Worm (Caenorhabditis elegans) whole organism, young adult: ENCODE data around the gene C27D9.1.
A peak's percentile ranks its signal among the peaks of the same experiment; 100 is the strongest.

Source experiments
- C17E4.6 ChIP-seq: fragments of 200-800 bp; sonication (Bioruptor generic); IDR thresholded peaks from 2 replicates; pipeline ENCODE4 v1.3.6; 2022; ENCODE audit warnings: missing genetic modification reagents, missing genetic modification characterization, missing compliant biosample characterization
- D2030.7 ChIP-seq: fragments of 200-800 bp; sonication (Bioruptor generic); IDR thresholded peaks from 2 replicates; pipeline ENCODE4 v1.3.6; 2022; ENCODE audit warnings: missing genetic modification reagents, missing genetic modification characterization, missing compliant biosample characterization
- F22D6.2 ChIP-seq: sonication (generic microtip); optimal IDR thresholded peaks from 2 replicates; lab custom pipeline; 2016; ENCODE audit warnings: mild to moderate bottlenecking, missing genetic modification characterization, missing compliant biosample characterization
- F33H1.4 ChIP-seq: fragments of 200-800 bp; sonication (Bioruptor generic); IDR thresholded peaks from 2 replicates; pipeline ENCODE4 v1.3.6; 2022; ENCODE audit warnings: missing genetic modification reagents, missing genetic modification characterization, missing compliant biosample characterization
- F55B11.4 ChIP-seq: sonication (generic microtip); optimal IDR thresholded peaks from 2 replicates; lab custom pipeline; 2016; ENCODE audit warnings: missing compliant biosample characterization, missing genetic modification characterization, borderline replicate concordance; ENCODE audit not compliant: insufficient read depth
- K11D2.4 ChIP-seq: fragments of 200-800 bp; sonication (Bioruptor generic); IDR thresholded peaks from 2 replicates; pipeline ENCODE4 v1.3.6; 2022; ENCODE audit warnings: missing genetic modification reagents, missing genetic modification characterization, missing compliant biosample characterization
- K12H6.12 ChIP-seq: fragments of 200-800 bp; sonication (Bioruptor generic); optimal IDR thresholded peaks from 2 replicates; lab custom pipeline; 2018; ENCODE audit warnings: mild to moderate bottlenecking, missing genetic modification characterization, missing compliant biosample characterization
- T07F8.4 ChIP-seq: sonication (generic microtip); optimal IDR thresholded peaks from 2 replicates; lab custom pipeline; 2016; ENCODE audit warnings: mild to moderate bottlenecking, missing genetic modification characterization, moderate library complexity, missing compliant biosample characterization
- T26A5.8 ChIP-seq: sonication (generic microtip); optimal IDR thresholded peaks from 2 replicates; lab custom pipeline; 2016; ENCODE audit warnings: missing genetic modification characterization, missing compliant biosample characterization
- Y53F4B.3 ChIP-seq: fragments of 200-800 bp; sonication (Bioruptor generic); IDR thresholded peaks from 2 replicates; pipeline ENCODE4 v1.3.6; 2022; ENCODE audit warnings: missing genetic modification reagents, missing genetic modification characterization, missing compliant biosample characterization
- Y53G8AR.9 ChIP-seq: fragments of 200-800 bp; sonication (Bioruptor generic); conservative IDR thresholded peaks from 2 replicates; pipeline ENCODE4 v1.3.6; 2022; ENCODE audit warnings: missing genetic modification reagents, missing genetic modification characterization, missing compliant biosample characterization
- Y67H2A.10 ChIP-seq: fragments of 200-800 bp; sonication (Bioruptor generic); conservative IDR thresholded peaks from 2 replicates; pipeline ENCODE4 v1.3.6; 2022; ENCODE audit warnings: missing genetic modification reagents, missing genetic modification characterization, missing compliant biosample characterization
- ZK185.1 ChIP-seq: sonication (generic microtip); optimal IDR thresholded peaks from 2 replicates; lab custom pipeline; 2016; ENCODE audit warnings: mild to moderate bottlenecking, missing genetic modification characterization, missing compliant biosample characterization; ENCODE audit not compliant: poor library complexity, severe bottlenecking
- akir-1 ChIP-seq: fragments of 200-800 bp; sonication (Bioruptor generic); optimal IDR thresholded peaks from 2 replicates; lab custom pipeline; 2018; ENCODE audit warnings: mild to moderate bottlenecking, missing genetic modification characterization, moderate library complexity, missing compliant biosample characterization
- aptf-2 ChIP-seq: fragments of 200-800 bp; sonication (Bioruptor generic); conservative IDR thresholded peaks from 2 replicates; pipeline ENCODE4 v1.3.6; 2022; ENCODE audit warnings: missing genetic modification reagents, missing genetic modification characterization, missing compliant biosample characterization
- atf-7 ChIP-seq: sonication (generic microtip); optimal IDR thresholded peaks from 2 replicates; lab custom pipeline; 2017; ENCODE audit warnings: mild to moderate bottlenecking, missing genetic modification characterization, missing compliant biosample characterization
- athp-1 ChIP-seq: sonication (generic microtip); optimal IDR thresholded peaks from 2 replicates; lab custom pipeline; 2017; ENCODE audit warnings: mild to moderate bottlenecking, missing genetic modification characterization, missing compliant biosample characterization
- attf-3 ChIP-seq: fragments of 200-800 bp; sonication (Bioruptor generic); conservative IDR thresholded peaks from 2 replicates; pipeline ENCODE4 v1.3.6; 2022; ENCODE audit warnings: missing genetic modification reagents, missing genetic modification characterization, missing compliant biosample characterization
- bed-2 ChIP-seq: fragments of 200-800 bp; sonication (Bioruptor generic); IDR thresholded peaks from 2 replicates; pipeline ENCODE4 v1.3.6; 2022; ENCODE audit warnings: missing genetic modification reagents, missing genetic modification characterization, missing compliant biosample characterization
- ccch-3 ChIP-seq: fragments of 200-800 bp; sonication (Bioruptor generic); optimal IDR thresholded peaks from 2 replicates; lab custom pipeline; 2018; ENCODE audit warnings: mild to moderate bottlenecking, missing genetic modification characterization, missing compliant biosample characterization
- ceh-100 ChIP-seq: fragments of 200-800 bp; sonication (Bioruptor generic); IDR thresholded peaks from 2 replicates; pipeline ENCODE4 v1.3.6; 2022; ENCODE audit warnings: missing genetic modification reagents, missing genetic modification characterization, missing compliant biosample characterization
- ceh-79 ChIP-seq: sonication (generic microtip); optimal IDR thresholded peaks from 2 replicates; lab custom pipeline; 2017; ENCODE audit warnings: mild to moderate bottlenecking, missing genetic modification characterization, missing compliant biosample characterization
- ceh-91 ChIP-seq: fragments of 200-800 bp; sonication (Bioruptor generic); IDR thresholded peaks from 2 replicates; pipeline ENCODE4 v1.3.6; 2022; ENCODE audit warnings: missing genetic modification reagents, missing genetic modification characterization, missing compliant biosample characterization
- chd-7 ChIP-seq: sonication (generic microtip); optimal IDR thresholded peaks from 2 replicates; lab custom pipeline; 2016; ENCODE audit warnings: mild to moderate bottlenecking, missing genetic modification characterization, moderate library complexity, missing compliant biosample characterization
- efl-1 ChIP-seq: fragments of 150-350 bp; optimal IDR thresholded peaks from 2 replicates; lab custom pipeline; 2014; ENCODE audit warnings: missing biosample characterization, missing genetic modification reagents, missing genetic modification characterization
- egl-18 ChIP-seq: fragments of 200-800 bp; sonication (Bioruptor generic); IDR thresholded peaks from 2 replicates; pipeline ENCODE4 v1.3.6; 2022; ENCODE audit warnings: missing genetic modification reagents, missing genetic modification characterization, missing compliant biosample characterization
- egl-44 ChIP-seq: fragments of 200-800 bp; sonication (Bioruptor generic); IDR thresholded peaks from 2 replicates; pipeline ENCODE4 v1.3.6; 2022; ENCODE audit warnings: missing genetic modification reagents, missing genetic modification characterization, missing compliant biosample characterization
- him-1 ChIP-seq: sonication (generic microtip); optimal IDR thresholded peaks from 2 replicates; lab custom pipeline; 2016; ENCODE audit warnings: missing genotype, missing genetic modification reagents, missing genetic modification characterization, missing compliant biosample characterization
- lin-54 ChIP-seq: fragments of 200-800 bp; sonication (Bioruptor generic); optimal IDR thresholded peaks from 2 replicates; lab custom pipeline; 2018; ENCODE audit warnings: mild to moderate bottlenecking, missing genetic modification characterization, missing compliant biosample characterization
- lsl-1 ChIP-seq: fragments of 200-800 bp; sonication (Bioruptor generic); optimal IDR thresholded peaks from 2 replicates; lab custom pipeline; 2018; ENCODE audit warnings: mild to moderate bottlenecking, missing genetic modification characterization, moderate library complexity, missing compliant biosample characterization
- madf-3 ChIP-seq: fragments of 200-800 bp; sonication (Bioruptor generic); IDR thresholded peaks from 2 replicates; pipeline ENCODE4 v1.3.6; 2022; ENCODE audit warnings: missing genetic modification reagents, missing genetic modification characterization, missing compliant biosample characterization
- madf-6 ChIP-seq: fragments of 200-800 bp; sonication (Bioruptor generic); IDR thresholded peaks from 2 replicates; pipeline ENCODE4 v1.3.6; 2022; ENCODE audit warnings: missing genetic modification reagents, missing genetic modification characterization, missing compliant biosample characterization
- madf-8 ChIP-seq: fragments of 200-800 bp; sonication (Bioruptor generic); conservative IDR thresholded peaks from 2 replicates; pipeline ENCODE4 v1.3.6; 2022; ENCODE audit warnings: missing genetic modification reagents, missing genetic modification characterization, missing compliant biosample characterization
- mel-28 ChIP-seq: sonication (generic microtip); optimal IDR thresholded peaks from 2 replicates; lab custom pipeline; 2016; ENCODE audit warnings: borderline replicate concordance, mild to moderate bottlenecking, missing genetic modification characterization, missing compliant biosample characterization
- mes-4 ChIP-seq: sonication (generic microtip); optimal IDR thresholded peaks from 2 replicates; lab custom pipeline; 2016; ENCODE audit warnings: missing genotype, missing genetic modification characterization, missing compliant biosample characterization
- nhr-80 ChIP-seq: sonication (generic microtip); optimal IDR thresholded peaks from 2 replicates; lab custom pipeline; 2016; ENCODE audit warnings: missing genetic modification characterization, missing compliant biosample characterization
- nhr-90 ChIP-seq: sonication (generic microtip); optimal IDR thresholded peaks from 2 replicates; lab custom pipeline; 2016; ENCODE audit warnings: missing genotype, mild to moderate bottlenecking, missing genetic modification characterization, missing compliant biosample characterization
- sdz-38 ChIP-seq: sonication (generic microtip); optimal IDR thresholded peaks from 2 replicates; lab custom pipeline; 2016; ENCODE audit warnings: missing genotype, missing genetic modification characterization, missing compliant biosample characterization
- snpc-3.4 ChIP-seq: sonication (generic microtip); optimal IDR thresholded peaks from 2 replicates; lab custom pipeline; 2017; ENCODE audit warnings: missing genetic modification characterization, mild to moderate bottlenecking, missing compliant biosample characterization, antibody characterized with exemption, moderate library complexity, missing genotype, missing genetic modification reagents
- snpc-4 ChIP-seq, 5 experiments: fragments of 150-350 bp in 1 of 5; sonication (generic microtip) in 4 of 5; optimal IDR thresholded peaks; 2 replicates each; lab custom pipeline; 2014 to 2018; ENCODE audit warnings: missing genetic modification characterization in 5 of 5, missing biosample characterization in 3 of 5, antibody characterized with exemption in 2 of 5, mild to moderate bottlenecking in 2 of 5, missing compliant biosample characterization in 2 of 5, missing genotype in 2 of 5, moderate library complexity in 2 of 5, missing genetic modification reagents in 1 of 5
- somi-1 ChIP-seq: fragments of 200-800 bp; sonication (Bioruptor generic); optimal IDR thresholded peaks from 2 replicates; lab custom pipeline; 2018; ENCODE audit warnings: mild to moderate bottlenecking, missing genetic modification characterization, missing compliant biosample characterization
- tbp1 ChIP-seq: fragments of 200-800 bp; sonication (Bioruptor generic); optimal IDR thresholded peaks from 2 replicates; lab custom pipeline; 2018; ENCODE audit warnings: mild to moderate bottlenecking, missing genetic modification characterization, missing compliant biosample characterization
- tbx-9 ChIP-seq: sonication (generic microtip); optimal IDR thresholded peaks from 2 replicates; lab custom pipeline; 2016; ENCODE audit warnings: borderline replicate concordance, missing genetic modification characterization, inconsistent platforms, missing compliant biosample characterization
- unc-130 ChIP-seq: sonication (generic microtip); optimal IDR thresholded peaks from 2 replicates; lab custom pipeline; 2016; ENCODE audit warnings: missing genetic modification reagents, missing genetic modification characterization, missing compliant biosample characterization
- xnd-1 ChIP-seq: sonication (generic microtip); optimal IDR thresholded peaks from 2 replicates; lab custom pipeline; 2016; ENCODE audit warnings: missing genotype, missing genetic modification reagents, missing genetic modification characterization, missing compliant biosample characterization
- zfh-2 ChIP-seq: fragments of 200-800 bp; sonication (Bioruptor generic); conservative IDR thresholded peaks from 2 replicates; pipeline ENCODE4 v1.3.6; 2022; ENCODE audit warnings: missing genetic modification reagents, missing genetic modification characterization, missing compliant biosample characterization
- ztf-18 ChIP-seq: sonication (generic microtip); optimal IDR thresholded peaks from 2 replicates; lab custom pipeline; 2016; ENCODE audit warnings: missing genotype, mild to moderate bottlenecking, missing genetic modification characterization, missing compliant biosample characterization
- ztf-3 ChIP-seq: fragments of 200-800 bp; sonication (Bioruptor generic); optimal IDR thresholded peaks from 2 replicates; lab custom pipeline; 2018; ENCODE audit warnings: mild to moderate bottlenecking, missing genetic modification characterization, missing compliant biosample characterization

The C27D9.1 gene

ce11 chrII:4739984-4740462 lies 13.2 kb upstream of the C27D9.1 start, which contains the start of gene eas-1 (continued):
- TF ChIP-seq snpc-3.4 (tag; lab: Kevin White, UChicago) (peak; percentile 9), ceh-79 (tag; lab: Kevin White, UChicago) (no peak), him-1 (tag; lab: Kevin White, UChicago) (peak; percentile 61), mes-4 (tag; lab: Kevin White, UChicago) (no peak), F22D6.2 (peak; percentile 8), attf-3 (GFP tag; lab: Robert Waterston, UW) (peak; percentile 51; the same call in 1 of the 2 replicates), Y53G8AR.9 (GFP tag; lab: Robert Waterston, UW) (no peak), aptf-2 (GFP tag; lab: Robert Waterston, UW) (peak; percentile 76; the same call in 1 of the 2 replicates), K11D2.4 (GFP tag; lab: Robert Waterston, UW) (peak; percentile 64; the same call in 1 of the 2 replicates), efl-1 (peak; percentile 82), egl-44 (GFP tag; lab: Robert Waterston, UW) (no peak; the same call in 1 of the 2 replicates), K12H6.12 (tag; lab: Kevin White, UChicago) (peak; percentile 50), somi-1 (peak; percentile 12), Y53F4B.3 (GFP tag; lab: Robert Waterston, UW) (no peak), madf-3 (GFP tag; lab: Robert Waterston, UW) (no peak), ZK185.1 (peak; percentile 84), chd-7 (tag; lab: Kevin White, UChicago) (peak; percentile 24), madf-6 (GFP tag; lab: Robert Waterston, UW) (peak; percentile 69), ztf-18 (peak; percentile 27), ccch-3 (GFP tag; lab: Kevin White, UChicago) (peak; percentile 37), ceh-100 (GFP tag; lab: Robert Waterston, UW) (peak; percentile 69), T07F8.4 (tag; lab: Kevin White, UChicago) (no peak), nhr-90 (tag; lab: Kevin White, UChicago) (no peak), ceh-91 (GFP tag; lab: Robert Waterston, UW) (peak; percentile 50; the same call in 1 of the 2 replicates), bed-2 (GFP tag; lab: Robert Waterston, UW) (peak; percentile 69; the same call in 1 of the 2 replicates), atf-7 (tag; lab: Kevin White, UChicago) (peak; percentile 73), ztf-3 (no peak), egl-18 (GFP tag; lab: Robert Waterston, UW) (no peak), akir-1 (GFP tag; lab: Kevin White, UChicago) (peak; percentile 58), sdz-38 (tag; lab: Kevin White, UChicago) (no peak), zfh-2 (GFP tag; lab: Robert Waterston, UW) (no peak), tbx-9 (tag; lab: Kevin White, UChicago) (no peak), T26A5.8 (no peak), lsl-1 (GFP tag; lab: Kevin White, UChicago) (peak; percentile 63), lin-54 (peak; percentile 94), F33H1.4 (GFP tag; lab: Robert Waterston, UW) (peak; percentile 67), xnd-1 (tag; lab: Kevin White, UChicago) (peak; percentile 21), athp-1 (tag; lab: Kevin White, UChicago) (peak; percentile 33), madf-8 (peak; percentile 45), D2030.7 (peak; percentile 70), tbp1 (GFP tag; lab: Kevin White, UChicago) (peak; percentile 44), unc-130 (GFP tag; lab: Kevin White, UChicago) (peak; percentile 70), snpc-4 (GFP tag; optimal IDR thresholded peaks at IDR 0.05; lab: Kevin White, UChicago) (no peak), snpc-4 (tag; optimal IDR thresholded peaks at IDR 0.05; lab: Kevin White, UChicago) (peak in 2 of 4 experiments; percentile 18 to 22), nhr-80 (tag; lab: Kevin White, UChicago) (peak; percentile 27), F55B11.4 (tag; lab: Kevin White, UChicago) (no peak), mel-28 (tag; lab: Kevin White, UChicago) (no peak), Y67H2A.10 (GFP tag; lab: Robert Waterston, UW) (peak; percentile 45; the same call in 1 of the 2 replicates), C17E4.6 (GFP tag; lab: Robert Waterston, UW) (no peak)
- TF ChIP-seq, all 124 proteins: peak for 48
